Worm (Caenorhabditis elegans) whole organism, young adult: ENCODE results near the gene Y119D3B.14.

Experiments
- pha-4 ChIP-seq: fragments of 150-350 bp; sonication (generic microtip); optimal IDR thresholded peaks from 2 replicates; lab custom pipeline; 2014; ENCODE audit warnings: missing biosample characterization, missing genetic modification reagents, missing genetic modification characterization
- unc-130 ChIP-seq: sonication (generic microtip); optimal IDR thresholded peaks from 2 replicates; lab custom pipeline; 2016; ENCODE audit warnings: missing genetic modification reagents, missing genetic modification characterization, missing compliant biosample characterization

- TF ChIP-seq unc-130 (GFP tag; lab: Kevin White, UChicago) (no peak), pha-4 (tag; lab: Kevin White, UChicago) (no peak)
Measured at ce11 chrIII:1207027-1207426, 13.4 kb upstream of the Y119D3B.14 start.
